Worm (Caenorhabditis elegans): Measurements from ENCODE around the gene C15B12.3.

- TF ChIP-seq med-1 (GFP tag; optimal IDR thresholded peaks at IDR 0.05; ENCODE audit: insufficient read depth) (no peak), ref-1 (GFP tag; conservative IDR thresholded peaks at IDR 0.05) (no peak), cog-1 (tag; optimal IDR thresholded peaks at IDR 0.05) (no peak), T22C8.4 (GFP tag; IDR thresholded peaks at IDR 0.05) (no peak), flt-1 (GFP tag; IDR thresholded peaks at IDR 0.05) (no peak), ztf-23 (GFP tag; IDR thresholded peaks at IDR 0.05) (no peak), tab-1 (GFP tag; IDR thresholded peaks at IDR 0.05) (no peak)
Measured at ce11 chrX:6473698-6474314, 6.4 kb upstream of the C15B12.3 start, which contains the start of the genes C15B12.4 and C15B12.8.

All from whole organism, midembryonic.